Fruit fly (Drosophila melanogaster): ENCODE results near the gene Oli.

dm6 chr2L:17559275-17559674 is 29.7 kb upstream of the Oli start:
- no peak for TF ChIP-seq CG8478 (optimal IDR thresholded peaks at IDR 0.05)
- no peak for TF ChIP-seq CTCF (optimal IDR thresholded peaks at IDR 0.05)

Measured in S2 (cell line).